Worm (Caenorhabditis elegans) whole organism, mixed stage, embryonic: ENCODE results near the gene B0334.20.
A peak's percentile ranks its signal among the peaks of the same experiment; 100 is the strongest.

Experiments used
- M03D4.4 ChIP-seq: sonication (generic microtip); optimal IDR thresholded peaks from 2 replicates; lab custom pipeline; 2017; ENCODE audit warnings: mild to moderate bottlenecking, missing genetic modification characterization, missing compliant biosample characterization
- bed-3 ChIP-seq: fragments of 200-800 bp; sonication (Bioruptor generic); optimal IDR thresholded peaks from 3 replicates; lab custom pipeline; 2018; ENCODE audit warnings: mild to moderate bottlenecking, missing genetic modification characterization, moderate library complexity, missing compliant biosample characterization
- blmp-1 ChIP-seq: fragments of 150-350 bp; optimal IDR thresholded peaks from 2 replicates; lab custom pipeline; 2014; ENCODE audit warnings: missing biosample characterization, missing genetic modification characterization
- ceh-39 ChIP-seq: fragments of 150-350 bp; optimal IDR thresholded peaks from 2 replicates; lab custom pipeline; 2014; ENCODE audit warnings: missing biosample characterization, missing genetic modification characterization
- ceh-43 ChIP-seq: fragments of 200-800 bp; sonication (Bioruptor generic); optimal IDR thresholded peaks from 2 replicates; lab custom pipeline; 2018; ENCODE audit warnings: mild to moderate bottlenecking, missing genetic modification characterization, moderate library complexity, missing compliant biosample characterization
- ceh-83 ChIP-seq: fragments of 200-800 bp; sonication (Bioruptor generic); optimal IDR thresholded peaks from 2 replicates; lab custom pipeline; 2018; ENCODE audit warnings: mild to moderate bottlenecking, missing genetic modification characterization, missing compliant biosample characterization
- ces-1 ChIP-seq: fragments of 150-350 bp; optimal IDR thresholded peaks from 2 replicates; lab custom pipeline; 2014; ENCODE audit warnings: missing biosample characterization, missing genetic modification reagents, missing genetic modification characterization
- cnd-1 ChIP-seq: fragments of 200-800 bp; sonication (Bioruptor generic); optimal IDR thresholded peaks from 2 replicates; lab custom pipeline; 2018; ENCODE audit warnings: mild to moderate bottlenecking, missing genetic modification characterization, missing compliant biosample characterization
- drap-1 ChIP-seq: fragments of 200-800 bp; sonication (Bioruptor generic); optimal IDR thresholded peaks from 3 replicates; lab custom pipeline; 2018; ENCODE audit warnings: mild to moderate bottlenecking, missing genetic modification characterization, missing compliant biosample characterization
- elt-3 ChIP-seq: fragments of 150-350 bp; optimal IDR thresholded peaks from 2 replicates; lab custom pipeline; 2014; ENCODE audit warnings: missing biosample characterization, missing genetic modification characterization
- flh-1 ChIP-seq: fragments of 200-800 bp; sonication (Bioruptor generic); optimal IDR thresholded peaks from 2 replicates; lab custom pipeline; 2018; ENCODE audit warnings: mild to moderate bottlenecking, missing genetic modification characterization, moderate library complexity, missing compliant biosample characterization
- hlh-1 ChIP-seq: fragments of 150-350 bp; optimal IDR thresholded peaks from 2 replicates; lab custom pipeline; 2014; ENCODE audit warnings: missing biosample characterization, missing genetic modification reagents, missing genetic modification characterization
- lin-13 ChIP-seq: fragments of 150-350 bp; optimal IDR thresholded peaks from 2 replicates; lab custom pipeline; 2014; ENCODE audit warnings: missing biosample characterization, missing genetic modification characterization
- lin-32 ChIP-seq: fragments of 200-800 bp; sonication (Bioruptor generic); optimal IDR thresholded peaks from 2 replicates; lab custom pipeline; 2018; ENCODE audit warnings: mild to moderate bottlenecking, missing genetic modification characterization, missing compliant biosample characterization
- lsy-2 ChIP-seq: fragments of 150-350 bp; optimal IDR thresholded peaks from 2 replicates; lab custom pipeline; 2014; ENCODE audit warnings: missing biosample characterization, missing genetic modification characterization
- mab-5 ChIP-seq: fragments of 150-350 bp; optimal IDR thresholded peaks from 2 replicates; lab custom pipeline; 2014; ENCODE audit warnings: missing biosample characterization, missing genetic modification characterization
- mep-1 ChIP-seq: fragments of 150-350 bp; optimal IDR thresholded peaks from 2 replicates; lab custom pipeline; 2017; ENCODE audit warnings: missing biosample characterization, missing genetic modification reagents, missing genetic modification characterization, inconsistent platforms
- nhr-12 ChIP-seq: fragments of 150-350 bp; optimal IDR thresholded peaks from 2 replicates; lab custom pipeline; 2014; ENCODE audit warnings: missing biosample characterization, missing genetic modification characterization
- nhr-2 ChIP-seq: fragments of 150-350 bp; optimal IDR thresholded peaks from 2 replicates; lab custom pipeline; 2014; ENCODE audit warnings: missing biosample characterization, missing genetic modification characterization
- nhr-237 ChIP-seq: fragments of 150-350 bp; optimal IDR thresholded peaks from 2 replicates; lab custom pipeline; 2014; ENCODE audit warnings: missing biosample characterization, missing genetic modification characterization
- nhr-28 ChIP-seq: fragments of 150-350 bp; optimal IDR thresholded peaks from 2 replicates; lab custom pipeline; 2014; ENCODE audit warnings: missing biosample characterization, missing genetic modification characterization
- nhr-76 ChIP-seq: sonication (generic microtip); optimal IDR thresholded peaks from 2 replicates; lab custom pipeline; 2017; ENCODE audit warnings: missing biosample characterization, missing genetic modification characterization
- pha-4 ChIP-seq: fragments of 150-350 bp; optimal IDR thresholded peaks from 2 replicates; lab custom pipeline; 2018; ENCODE audit warnings: missing biosample characterization, missing genetic modification reagents, missing genetic modification characterization
- sem-2 ChIP-seq: fragments of 200-800 bp; sonication (Bioruptor generic); optimal IDR thresholded peaks from 2 replicates; lab custom pipeline; 2018; ENCODE audit warnings: mild to moderate bottlenecking, missing genetic modification characterization, missing compliant biosample characterization
- snpc-4 ChIP-seq: fragments of 150-350 bp; optimal IDR thresholded peaks from 2 replicates; lab custom pipeline; 2014; ENCODE audit warnings: missing biosample characterization, missing genetic modification characterization
- sptf-1 ChIP-seq: sonication (generic microtip); optimal IDR thresholded peaks from 2 replicates; lab custom pipeline; 2017; ENCODE audit warnings: mild to moderate bottlenecking, missing genetic modification characterization, moderate library complexity, missing compliant biosample characterization
- tbx-8 ChIP-seq: fragments of 200-800 bp; sonication (Bioruptor generic); optimal IDR thresholded peaks from 2 replicates; lab custom pipeline; 2018; ENCODE audit warnings: mild to moderate bottlenecking, missing genetic modification characterization, moderate library complexity, missing compliant biosample characterization
- unc-120 ChIP-seq: sonication (generic microtip); optimal IDR thresholded peaks from 2 replicates; lab custom pipeline; 2017; ENCODE audit warnings: missing genetic modification characterization, missing compliant biosample characterization; ENCODE audit not compliant: poor library complexity, severe bottlenecking
- unc-39 ChIP-seq: fragments of 150-350 bp; optimal IDR thresholded peaks from 2 replicates; lab custom pipeline; 2014; ENCODE audit warnings: missing biosample characterization, missing genetic modification characterization
- unc-62 ChIP-seq: fragments of 150-350 bp; optimal IDR thresholded peaks from 2 replicates; lab custom pipeline; 2014; ENCODE audit warnings: missing biosample characterization, missing genetic modification reagents, missing genetic modification characterization
- zip-8 ChIP-seq: fragments of 150-350 bp; optimal IDR thresholded peaks from 2 replicates; lab custom pipeline; 2014; ENCODE audit warnings: missing biosample characterization, missing genetic modification characterization

The B0334.20 gene

DNA sequence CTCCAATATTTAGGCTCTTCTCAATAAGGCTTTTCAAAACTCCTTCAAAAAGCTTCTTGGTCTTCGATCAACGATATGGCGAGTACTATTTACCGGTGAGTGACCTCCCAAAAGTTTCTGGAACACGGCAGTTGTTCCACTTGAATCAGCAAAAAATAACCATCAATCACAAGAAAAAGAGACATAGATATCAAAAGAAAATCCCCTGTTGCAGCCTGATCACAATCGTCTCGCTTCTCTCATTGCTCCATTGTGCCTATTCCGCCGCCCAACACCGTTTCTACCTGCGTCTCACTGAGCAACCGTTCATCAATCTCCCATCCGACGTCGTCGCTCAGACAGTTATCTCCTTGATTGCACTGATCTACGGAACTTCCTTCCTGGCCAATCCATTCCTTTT lies 3.5 kb downstream of the B0334.20 start, which contains the start of gene emc-5:
Gene emc-5 (plus strand): TSS at position 14 of the 400 bp plus-strand sequence.
- TF ChIP-seq unc-120 (tag; lab: Kevin White, UChicago), result peak; percentile 57
- no peak for TF ChIP-seq sem-2 (GFP tag; lab: Kevin White, UChicago)
- peak; percentile 66 for TF ChIP-seq hlh-1
- TF ChIP-seq unc-62 (GFP tag; lab: Kevin White, UChicago), result peak; percentile 49

DNA sequence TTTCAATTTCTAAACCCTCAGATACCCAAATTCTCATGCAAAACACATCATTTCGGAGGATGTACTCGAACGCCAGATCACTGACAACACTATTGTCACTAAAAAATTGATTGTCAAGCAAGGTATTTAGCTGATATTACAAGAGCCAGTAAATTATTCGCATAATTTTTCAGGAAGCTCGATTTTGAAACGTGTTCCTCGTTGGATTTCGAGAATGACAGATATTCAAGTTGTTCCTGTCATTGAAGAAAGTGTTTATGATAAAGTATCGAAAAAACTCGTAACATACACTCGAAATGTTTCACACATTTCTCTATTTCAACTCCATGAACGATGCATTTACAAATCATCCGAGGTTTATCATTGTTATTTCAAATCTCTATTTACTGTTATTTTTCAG lies 4.5 kb downstream of the B0334.20 start:
- TF ChIP-seq ces-1 (GFP tag; lab: Kevin White, UChicago) (no peak), ceh-43 (no peak), hlh-1 (no peak), ceh-39 (tag; lab: Kevin White, UChicago) (no peak), unc-120 (tag; lab: Kevin White, UChicago) (no peak), M03D4.4 (no peak), nhr-12 (tag; lab: Kevin White, UChicago) (no peak), mab-5 (tag; lab: Kevin White, UChicago) (no peak), pha-4 (tag; lab: Kevin White, UChicago) (no peak), ceh-83 (GFP tag; lab: Kevin White, UChicago) (no peak), sptf-1 (tag; lab: Kevin White, UChicago) (no peak), lin-13 (no peak), bed-3 (GFP tag; lab: Kevin White, UChicago) (no peak), elt-3 (tag; lab: Kevin White, UChicago) (no peak), unc-39 (tag; lab: Kevin White, UChicago) (no peak), zip-8 (tag; lab: Kevin White, UChicago) (no peak), cnd-1 (no peak), nhr-76 (tag; lab: Kevin White, UChicago) (no peak)

DNA sequence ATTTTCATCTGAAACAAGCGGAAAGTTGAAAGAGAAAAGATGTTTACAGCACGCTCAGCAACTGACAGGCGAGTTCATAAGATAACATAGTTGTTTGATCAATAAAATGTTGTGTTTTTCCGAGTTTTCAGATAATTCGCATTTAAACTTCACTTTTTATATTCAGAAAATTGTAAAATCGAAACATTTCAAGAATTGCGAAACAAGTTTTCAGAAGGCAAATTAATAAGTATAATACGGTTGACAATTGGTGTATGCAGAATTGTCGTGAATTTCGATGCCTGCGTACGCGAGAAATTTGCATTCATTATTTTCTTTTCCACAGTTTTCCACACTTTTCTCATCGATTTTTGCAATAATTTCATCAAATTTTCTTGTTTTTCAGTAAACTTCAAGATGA lies 5.0 kb downstream of the B0334.20 start, which contains the start of the genes ooc-3 and B0334.4:
Gene ooc-3 (minus strand): TSS at position 15 of the 400 bp plus-strand sequence.
Gene B0334.4 (plus strand): TSS at position 386 of the 400 bp plus-strand sequence.
- TF ChIP-seq M03D4.4 (no peak), ceh-83 (GFP tag; lab: Kevin White, UChicago) (no peak), flh-1 (GFP tag; lab: Kevin White, UChicago) (no peak), lin-32 (GFP tag; lab: Kevin White, UChicago) (no peak), ces-1 (GFP tag; lab: Kevin White, UChicago) (peak; percentile 94), cnd-1 (no peak), lsy-2 (peak; percentile 91)
- TF ChIP-seq, all 35 proteins: peak for 2

DNA sequence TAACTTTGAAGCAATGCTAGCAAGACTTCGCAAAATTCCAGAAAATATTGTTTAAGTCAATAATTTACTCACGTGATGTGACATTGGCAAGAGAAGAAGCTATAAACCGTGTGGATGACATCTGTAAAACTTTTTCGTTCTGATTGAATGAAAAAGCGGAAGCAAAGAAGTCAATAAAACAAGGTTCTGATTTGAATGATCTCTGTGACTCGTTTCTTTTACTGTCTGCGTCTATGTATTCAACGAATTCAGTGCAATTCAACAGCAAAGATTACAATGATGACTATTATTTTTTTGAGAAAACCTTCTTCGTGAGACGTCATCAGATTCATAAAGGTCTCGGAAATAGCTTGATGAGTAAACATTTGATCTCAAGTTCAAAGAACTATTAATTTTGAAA lies 7.4 kb downstream of the B0334.20 start, which contains the start of gene hacl-1:
Gene hacl-1 (minus strand): TSS at position 121 of the 400 bp plus-strand sequence.
- TF ChIP-seq zip-8 (tag; lab: Kevin White, UChicago) (no peak), blmp-1 (no peak), unc-39 (tag; lab: Kevin White, UChicago) (no peak), drap-1 (GFP tag; lab: Kevin White, UChicago) (no peak), pha-4 (tag; lab: Kevin White, UChicago) (no peak), ces-1 (GFP tag; lab: Kevin White, UChicago) (no peak), bed-3 (GFP tag; lab: Kevin White, UChicago) (no peak), lsy-2 (no peak), unc-120 (tag; lab: Kevin White, UChicago) (no peak), lin-13 (no peak), nhr-28 (tag; lab: Kevin White, UChicago) (no peak), hlh-1 (no peak), lin-32 (GFP tag; lab: Kevin White, UChicago) (no peak), mep-1 (tag; lab: Kevin White, UChicago) (no peak), nhr-2 (tag; lab: Kevin White, UChicago) (no peak), tbx-8 (no peak), ceh-83 (GFP tag; lab: Kevin White, UChicago) (no peak), unc-62 (GFP tag; lab: Kevin White, UChicago) (no peak), sptf-1 (tag; lab: Kevin White, UChicago) (no peak)

DNA sequence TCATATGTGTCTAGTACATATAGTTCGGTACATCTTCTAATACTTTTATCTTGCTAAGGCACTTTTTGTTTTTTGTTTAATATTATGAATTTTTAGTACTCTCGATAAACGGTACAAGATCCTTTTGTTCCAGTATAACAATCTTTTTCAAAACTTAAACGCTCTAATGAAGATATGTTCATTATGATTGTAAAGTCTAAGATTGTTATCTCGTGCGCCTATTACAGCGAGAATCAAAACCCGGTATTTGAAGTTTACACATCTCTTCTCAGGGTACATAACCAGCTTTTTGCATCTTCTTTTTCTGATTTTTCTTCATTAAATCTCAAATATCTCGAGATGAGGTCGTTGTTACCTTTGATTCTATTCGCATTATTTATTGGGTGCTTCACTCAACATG lies 12.3 kb downstream of the B0334.20 start, which contains the start of gene B0334.13:
Gene B0334.13 (plus strand): TSS at position 301 of the 400 bp plus-strand sequence.
- no peak for TF ChIP-seq snpc-4 (tag; lab: Kevin White, UChicago)
- TF ChIP-seq blmp-1, result no peak
- no peak for TF ChIP-seq cnd-1
- no peak for TF ChIP-seq sptf-1 (tag; lab: Kevin White, UChicago)
- no peak for TF ChIP-seq ceh-43
- TF ChIP-seq zip-8 (tag; lab: Kevin White, UChicago), result no peak
- no peak for TF ChIP-seq nhr-237 (tag; lab: Kevin White, UChicago)
- TF ChIP-seq, all 35 proteins: peak for 0
